Worm (Caenorhabditis elegans) whole organism, early embryonic: ENCODE measurements around the gene C06E1.9.

ENCODE experiments used
- B0310.2 ChIP-seq: sonication (generic microtip); optimal IDR thresholded peaks from 2 replicates; lab custom pipeline; 2016; ENCODE audit warnings: mild to moderate bottlenecking, missing genetic modification characterization, missing compliant biosample characterization
- F13C5.2 ChIP-seq: sonication (generic microtip); optimal IDR thresholded peaks from 2 replicates; lab custom pipeline; 2017; ENCODE audit warnings: mild to moderate bottlenecking, missing genetic modification characterization, inconsistent platforms, missing compliant biosample characterization
- aly-1 ChIP-seq: sonication (generic microtip); optimal IDR thresholded peaks from 2 replicates; lab custom pipeline; 2016; ENCODE audit warnings: missing genetic modification characterization, missing compliant biosample characterization
- ama-1 ChIP-seq: fragments of 150-350 bp; optimal IDR thresholded peaks from 2 replicates; lab custom pipeline; 2014
- ceh-13 ChIP-seq: fragments of 200-800 bp; sonication (Bioruptor generic); optimal IDR thresholded peaks from 2 replicates; lab custom pipeline; 2018; ENCODE audit warnings: mild to moderate bottlenecking, missing genetic modification characterization, missing compliant biosample characterization
- ceh-36 ChIP-seq: sonication (generic microtip); optimal IDR thresholded peaks from 2 replicates; lab custom pipeline; 2016; ENCODE audit warnings: missing genetic modification characterization, inconsistent platforms, missing compliant biosample characterization
- ets-7 ChIP-seq: sonication (generic microtip); optimal IDR thresholded peaks from 2 replicates; lab custom pipeline; 2016; ENCODE audit warnings: missing genotype, missing genetic modification characterization, missing compliant biosample characterization
- flt-1 ChIP-seq: fragments of 200-800 bp; sonication (Bioruptor generic); IDR thresholded peaks from 2 replicates; pipeline ENCODE4 v1.3.6; 2022; ENCODE audit warnings: missing genetic modification characterization, missing compliant biosample characterization
- hmbx-1 ChIP-seq: sonication (generic microtip); optimal IDR thresholded peaks from 2 replicates; lab custom pipeline; 2016; ENCODE audit warnings: mild to moderate bottlenecking, missing genetic modification characterization, missing compliant biosample characterization
- hmg-4 ChIP-seq: fragments of 200-800 bp; sonication (Bioruptor generic); optimal IDR thresholded peaks from 2 replicates; lab custom pipeline; 2018; ENCODE audit warnings: mild to moderate bottlenecking, missing genetic modification characterization, missing compliant biosample characterization
- hnd-1 ChIP-seq: sonication (generic microtip); optimal IDR thresholded peaks from 2 replicates; lab custom pipeline; 2016; ENCODE audit warnings: missing genetic modification characterization, missing compliant biosample characterization
- pes-1 ChIP-seq: fragments of 200-800 bp; sonication (Bioruptor generic); IDR thresholded peaks from 2 replicates; pipeline ENCODE4 v1.3.6; 2022; ENCODE audit warnings: missing genetic modification reagents, missing genetic modification characterization, missing compliant biosample characterization
- scrt-1 ChIP-seq: fragments of 200-800 bp; sonication (Bioruptor generic); IDR thresholded peaks from 2 replicates; pipeline ENCODE4 v1.3.6; 2022; ENCODE audit warnings: missing genetic modification characterization, missing compliant biosample characterization
- sea-1 ChIP-seq: fragments of 200-800 bp; sonication (Bioruptor generic); conservative IDR thresholded peaks from 2 replicates; pipeline ENCODE4 v1.3.6; 2022; ENCODE audit warnings: missing genetic modification characterization, missing compliant biosample characterization
- tbx-11 ChIP-seq: fragments of 200-800 bp; sonication (Bioruptor generic); IDR thresholded peaks from 2 replicates; pipeline ENCODE4 v1.3.6; 2022; ENCODE audit warnings: missing genetic modification characterization, missing compliant biosample characterization
- tbx-37 ChIP-seq: fragments of 200-800 bp; sonication (Bioruptor generic); conservative IDR thresholded peaks from 2 replicates; pipeline ENCODE4 v1.3.6; 2022; ENCODE audit warnings: missing genetic modification reagents, missing genetic modification characterization, missing compliant biosample characterization
- tra-4 ChIP-seq: sonication (generic microtip); optimal IDR thresholded peaks from 2 replicates; lab custom pipeline; 2017; ENCODE audit warnings: missing genetic modification characterization, missing compliant biosample characterization

C06E1.9 gene

ce11 chrIII:8556836-8557385, 52.7 kb downstream of the C06E1.9 start, which contains the start of gene C02D5.2:
C02D5.2 (plus strand) TSS chrIII:8557335.
- TF ChIP-seq tbx-37 (no peak), hmbx-1 (tag; lab: Kevin White, UChicago) (no peak), hnd-1 (tag; lab: Kevin White, UChicago) (no peak), aly-1 (no peak), ceh-13 (GFP tag; lab: Kevin White, UChicago) (no peak), F13C5.2 (tag; lab: Kevin White, UChicago) (no peak), ets-7 (tag; lab: Kevin White, UChicago) (no peak), ceh-36 (no peak), ama-1 (lab: Kevin White, UChicago) (no peak), B0310.2 (tag; lab: Kevin White, UChicago) (no peak), hmg-4 (no peak), tbx-11 (GFP tag; lab: Robert Waterston, UW) (no peak), sea-1 (GFP tag; lab: Robert Waterston, UW) (no peak), scrt-1 (GFP tag; lab: Robert Waterston, UW) (no peak), tra-4 (tag; lab: Kevin White, UChicago) (no peak), flt-1 (GFP tag; lab: Robert Waterston, UW) (no peak), pes-1 (GFP tag; lab: Robert Waterston, UW) (no peak)
